Worm (Caenorhabditis elegans): ENCODE data around the gene T07E3.3.

DNA sequence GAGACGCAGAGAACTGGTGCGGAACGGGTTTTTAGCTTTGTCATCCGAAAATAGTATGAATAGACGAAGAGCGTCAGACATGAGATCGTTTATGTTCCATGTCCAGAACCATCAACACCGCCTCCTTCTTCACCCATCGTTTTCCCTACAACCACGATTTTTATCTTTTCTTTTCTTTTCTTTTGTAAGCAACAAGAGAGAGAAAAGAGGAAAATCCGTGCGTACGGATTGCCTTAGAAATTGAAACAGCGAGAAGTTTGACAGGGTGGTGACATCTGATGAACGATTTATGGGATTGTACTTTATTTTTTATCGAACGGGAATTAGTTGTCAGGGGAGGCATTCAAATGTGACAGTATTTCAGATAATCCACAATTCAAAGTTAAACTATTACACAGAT is 42.1 kb downstream of the T07E3.3 start, which contains the start of gene abu-13:
- no peak for TF ChIP-seq ZK546.5 (tag; optimal IDR thresholded peaks at IDR 0.05)
- no peak for TF ChIP-seq nhr-12 (tag; optimal IDR thresholded peaks at IDR 0.05)
- no peak for TF ChIP-seq ztf-11 (tag; optimal IDR thresholded peaks at IDR 0.05)
